Worm (Caenorhabditis elegans): ENCODE data around the gene gldi-7.

Gene gldi-7

ce11 chrII:8536060-8536459, 5.0 kb upstream of the gldi-7 start, which contains the start of gene W01C9.2:
Gene W01C9.2, plus strand, starts transcription at chrII:8536360.
- TF ChIP-seq blmp-1 (tag; optimal IDR thresholded peaks at IDR 0.05) (no peak), M03D4.4 (tag; optimal IDR thresholded peaks at IDR 0.05) (no peak), mep-1 (tag; optimal IDR thresholded peaks at IDR 0.05) (no peak), snpc-4 (tag; optimal IDR thresholded peaks at IDR 0.05) (no peak), hlh-1 (tag; optimal IDR thresholded peaks at IDR 0.05) (no peak), elt-3 (tag; optimal IDR thresholded peaks at IDR 0.05) (no peak), nhr-12 (tag; optimal IDR thresholded peaks at IDR 0.05) (no peak), elt-1 (tag; optimal IDR thresholded peaks at IDR 0.05; ENCODE audit: borderline replicate concordance, insufficient read depth) (no peak), unc-120 (tag; optimal IDR thresholded peaks at IDR 0.05; ENCODE audit: poor library complexity, severe bottlenecking) (no peak), unc-62 (GFP tag; optimal IDR thresholded peaks at IDR 0.05) (no peak), mls-2 (tag; optimal IDR thresholded peaks at IDR 0.05) (no peak), ceh-39 (tag; optimal IDR thresholded peaks at IDR 0.05) (no peak), unc-39 (tag; optimal IDR thresholded peaks at IDR 0.05) (no peak), ceh-43 (GFP tag; optimal IDR thresholded peaks at IDR 0.05) (no peak), cnd-1 (tag; optimal IDR thresholded peaks at IDR 0.05) (no peak), nhr-2 (tag; optimal IDR thresholded peaks at IDR 0.05) (no peak), mab-5 (tag; optimal IDR thresholded peaks at IDR 0.05) (no peak), nhr-28 (tag; optimal IDR thresholded peaks at IDR 0.05) (no peak)

ce11 chrII:8532015-8532414, 993 bp upstream of the gldi-7 start:
- TF ChIP-seq ham-2 (GFP tag; optimal IDR thresholded peaks at IDR 0.05) (peak; percentile 56), lin-13 (tag; optimal IDR thresholded peaks at IDR 0.05) (no peak), unc-39 (tag; optimal IDR thresholded peaks at IDR 0.05) (no peak), bed-3 (GFP tag; optimal IDR thresholded peaks at IDR 0.05) (no peak), blmp-1 (tag; optimal IDR thresholded peaks at IDR 0.05) (peak; percentile 62), nhr-237 (tag; optimal IDR thresholded peaks at IDR 0.05) (no peak), nhr-2 (tag; optimal IDR thresholded peaks at IDR 0.05) (no peak), pha-4 (tag; optimal IDR thresholded peaks at IDR 0.05) (peak; percentile 5), cnd-1 (tag; optimal IDR thresholded peaks at IDR 0.05) (no peak), mep-1 (tag; optimal IDR thresholded peaks at IDR 0.05) (no peak), zip-8 (tag; optimal IDR thresholded peaks at IDR 0.05) (no peak), elt-3 (tag; optimal IDR thresholded peaks at IDR 0.05) (no peak), drap-1 (GFP tag; optimal IDR thresholded peaks at IDR 0.05) (no peak), sptf-1 (tag; optimal IDR thresholded peaks at IDR 0.05) (no peak), ces-1 (GFP tag; optimal IDR thresholded peaks at IDR 0.05) (no peak), sem-2 (GFP tag; optimal IDR thresholded peaks at IDR 0.05) (no peak)

- TF ChIP-seq ham-2 (GFP tag; optimal IDR thresholded peaks at IDR 0.05): peak; percentile 78
- no peak for TF ChIP-seq ztf-11 (tag; optimal IDR thresholded peaks at IDR 0.05)
- TF ChIP-seq elt-1 (tag; optimal IDR thresholded peaks at IDR 0.05; ENCODE audit: borderline replicate concordance, insufficient read depth): peak; percentile 68
- no peak for TF ChIP-seq cnd-1 (tag; optimal IDR thresholded peaks at IDR 0.05)
Observed at ce11 chrII:8529176-8529698, 1.8 kb downstream of the gldi-7 start.

ce11 chrII:8525133-8525736, 5.8 kb downstream of the gldi-7 start, which contains the start of the genes prp-9 and mrps-18B:
Gene prp-9, minus strand, starts transcription at chrII:8525396.
Gene mrps-18B, plus strand, starts transcription at chrII:8525681.
- no peak for TF ChIP-seq flh-1 (GFP tag; optimal IDR thresholded peaks at IDR 0.05)
- no peak for TF ChIP-seq pha-4 (tag; optimal IDR thresholded peaks at IDR 0.05)
- TF ChIP-seq lsy-2 (tag; optimal IDR thresholded peaks at IDR 0.05): peak; percentile 30

ce11 chrII:8520625-8521024, 10.4 kb downstream of the gldi-7 start, which contains the start of gene cht-2:
Gene cht-2, plus strand, starts transcription at chrII:8520925.
- TF ChIP-seq ceh-39 (tag; optimal IDR thresholded peaks at IDR 0.05): no peak
- no peak for TF ChIP-seq ham-2 (GFP tag; optimal IDR thresholded peaks at IDR 0.05)
- TF ChIP-seq M03D4.4 (tag; optimal IDR thresholded peaks at IDR 0.05): no peak
- no peak for TF ChIP-seq elt-3 (tag; optimal IDR thresholded peaks at IDR 0.05)
- no peak for TF ChIP-seq snpc-4 (tag; optimal IDR thresholded peaks at IDR 0.05)
- no peak for TF ChIP-seq nhr-12 (tag; optimal IDR thresholded peaks at IDR 0.05)
- TF ChIP-seq ces-1 (GFP tag; optimal IDR thresholded peaks at IDR 0.05): no peak
- TF ChIP-seq cnd-1 (tag; optimal IDR thresholded peaks at IDR 0.05): no peak
- no peak for TF ChIP-seq mab-5 (tag; optimal IDR thresholded peaks at IDR 0.05)
- no peak for TF ChIP-seq tbx-8 (GFP tag; optimal IDR thresholded peaks at IDR 0.05)
- no peak for TF ChIP-seq lin-13 (tag; optimal IDR thresholded peaks at IDR 0.05)
- TF ChIP-seq ztf-11 (tag; optimal IDR thresholded peaks at IDR 0.05): no peak
- no peak for TF ChIP-seq nhr-237 (tag; optimal IDR thresholded peaks at IDR 0.05)
- no peak for TF ChIP-seq sptf-1 (tag; optimal IDR thresholded peaks at IDR 0.05)
- TF ChIP-seq sem-2 (GFP tag; optimal IDR thresholded peaks at IDR 0.05): no peak
- no peak for TF ChIP-seq blmp-1 (tag; optimal IDR thresholded peaks at IDR 0.05)

Measured in whole organism, mixed stage, embryonic.